Worm (Caenorhabditis elegans): ENCODE measurements around the gene srab-23.

DNA sequence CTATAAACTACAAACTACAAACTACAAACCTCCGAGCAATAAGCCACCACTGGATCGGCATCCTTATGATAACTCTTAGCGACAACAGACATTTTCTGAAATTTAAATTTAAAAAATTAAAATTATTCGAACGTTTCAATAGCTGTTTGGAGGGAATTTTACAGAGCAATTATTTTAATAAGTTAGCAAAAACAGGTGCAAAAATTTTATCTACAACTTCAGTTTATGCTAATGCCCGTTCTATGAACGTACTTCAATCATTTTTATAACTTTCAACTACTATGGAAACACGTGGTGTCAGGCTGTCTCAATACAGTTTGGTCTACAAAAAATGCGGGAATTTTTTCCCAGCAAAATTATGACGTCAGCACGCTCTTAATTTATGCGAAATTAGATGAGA is 18.1 kb upstream of the srab-23 start, which contains the start of gene comt-5:
- TF ChIP-seq unc-86 (tag; optimal IDR thresholded peaks at IDR 0.05) = no peak
- no peak for TF ChIP-seq nhr-28 (tag; optimal IDR thresholded peaks at IDR 0.05)
- TF ChIP-seq skn-1 (tag; optimal IDR thresholded peaks at IDR 0.05) = no peak
- no peak for TF ChIP-seq lsy-2 (tag; optimal IDR thresholded peaks at IDR 0.05)
- no peak for TF ChIP-seq efl-1 (optimal IDR thresholded peaks at IDR 0.05)
- TF ChIP-seq efl-1 (GFP tag; optimal IDR thresholded peaks at IDR 0.05 in 1 of 2) = no peak
- no peak for TF ChIP-seq jun-1 (tag; optimal IDR thresholded peaks at IDR 0.05)
- TF ChIP-seq mep-1 (tag; optimal IDR thresholded peaks at IDR 0.05) = no peak
- no peak for TF ChIP-seq blmp-1 (tag; optimal IDR thresholded peaks at IDR 0.05)
- TF ChIP-seq lin-39 (tag; optimal IDR thresholded peaks at IDR 0.05) = no peak

Measured in whole organism, L1 larva.